Worm (Caenorhabditis elegans) whole organism, L1 larva: ENCODE data around the gene famh-136.

ENCODE experiments used
- C04F5.9 ChIP-seq: sonication (generic microtip); optimal IDR thresholded peaks from 2 replicates; lab custom pipeline; 2016; ENCODE audit warnings: missing genetic modification characterization, missing compliant biosample characterization
- C16A3.4 ChIP-seq: fragments of 150-350 bp; optimal IDR thresholded peaks from 2 replicates; lab custom pipeline; 2014; ENCODE audit warnings: missing biosample characterization, missing genetic modification characterization
- C34B4.2 ChIP-seq: sonication (generic microtip); optimal IDR thresholded peaks from 2 replicates; lab custom pipeline; 2017; ENCODE audit warnings: mild to moderate bottlenecking, missing genetic modification characterization, missing compliant biosample characterization
- aha-1 ChIP-seq: fragments of 150-350 bp; optimal IDR thresholded peaks from 2 replicates; lab custom pipeline; 2014; ENCODE audit warnings: missing biosample characterization, missing genetic modification characterization
- alr-1 ChIP-seq: fragments of 200-800 bp; sonication (Bioruptor generic); optimal IDR thresholded peaks from 2 replicates; lab custom pipeline; 2018; ENCODE audit warnings: borderline replicate concordance, mild to moderate bottlenecking, missing genetic modification characterization, missing compliant biosample characterization
- aly-2 ChIP-seq: fragments of 150-350 bp; optimal IDR thresholded peaks from 2 replicates; lab custom pipeline; 2014; ENCODE audit warnings: missing biosample characterization, missing genetic modification characterization
- ama-1 ChIP-seq: fragments of 150-350 bp; optimal IDR thresholded peaks from 2 replicates; lab custom pipeline; 2014
- ceh-82 ChIP-seq, 3 experiments: fragments of 150-350 bp in 1 of 3; sonication (generic microtip) in 2 of 3; optimal IDR thresholded peaks; 2 replicates each; lab custom pipeline; 2014 to 2017; ENCODE audit warnings: missing biosample characterization in 3 of 3, missing genetic modification characterization in 3 of 3
- ceh-90 ChIP-seq: sonication (generic microtip); optimal IDR thresholded peaks from 2 replicates; lab custom pipeline; 2016; ENCODE audit warnings: missing genetic modification characterization, missing compliant biosample characterization
- ces-1 ChIP-seq: fragments of 150-350 bp; optimal IDR thresholded peaks from 2 replicates; lab custom pipeline; 2014; ENCODE audit warnings: missing biosample characterization, missing genetic modification reagents, missing genetic modification characterization
- dpl-1 ChIP-seq, 3 experiments: fragments of 150-350 bp in 2 of 3; sonication (generic microtip) in 1 of 3; optimal IDR thresholded peaks; 2 replicates each; lab custom pipeline; 2014 to 2017; ENCODE audit warnings: missing biosample characterization in 3 of 3, missing genetic modification characterization in 3 of 3, missing genetic modification reagents in 3 of 3
- dsc-1 ChIP-seq: sonication (generic microtip); optimal IDR thresholded peaks from 2 replicates; lab custom pipeline; 2016; ENCODE audit warnings: mild to moderate bottlenecking, missing genetic modification characterization, missing compliant biosample characterization
- efl-1 ChIP-seq, 4 experiments: fragments of 150-350 bp; optimal IDR thresholded peaks in 3 of 4; peaks in 1 of 4; 1 replicate in 1 of 4; 2 replicates in 3 of 4; lab custom pipeline; 2014; ENCODE audit warnings: missing biosample characterization in 2 of 4, missing genetic modification characterization in 2 of 4, missing genetic modification reagents in 2 of 4
- egl-13 ChIP-seq: sonication (generic microtip); optimal IDR thresholded peaks from 2 replicates; lab custom pipeline; 2016; ENCODE audit warnings: missing genotype, missing genetic modification reagents, missing genetic modification characterization, missing compliant biosample characterization
- egl-27 ChIP-seq, 2 experiments: fragments of 150-350 bp in 1 of 2; sonication (generic microtip); optimal IDR thresholded peaks; 3 replicates each; lab custom pipeline; 2017 to 2018; ENCODE audit warnings: missing biosample characterization in 2 of 2, missing genetic modification characterization in 2 of 2, missing genetic modification reagents in 2 of 2
- elt-3 ChIP-seq, 6 experiments: fragments of 150-350 bp in 1 of 6; sonication (generic microtip); optimal IDR thresholded peaks; 2 replicates each; lab custom pipeline; 2017 to 2018; ENCODE audit warnings: missing biosample characterization in 6 of 6, missing genetic modification characterization in 6 of 6, inconsistent platforms in 1 of 6
- fkh-10 ChIP-seq: sonication (generic microtip); optimal IDR thresholded peaks from 2 replicates; lab custom pipeline; 2017; ENCODE audit warnings: missing biosample characterization, missing genetic modification reagents, missing genetic modification characterization
- fkh-4 ChIP-seq: sonication (generic microtip); optimal IDR thresholded peaks from 2 replicates; lab custom pipeline; 2016; ENCODE audit warnings: missing compliant biosample characterization, missing genetic modification characterization, borderline replicate concordance
- fos-1 ChIP-seq: fragments of 150-350 bp; optimal IDR thresholded peaks from 2 replicates; lab custom pipeline; 2014; ENCODE audit warnings: missing biosample characterization, missing genetic modification characterization
- hlh-17 ChIP-seq: fragments of 200-800 bp; sonication (Bioruptor generic); optimal IDR thresholded peaks from 2 replicates; lab custom pipeline; 2018; ENCODE audit warnings: missing genetic modification characterization, mild to moderate bottlenecking, missing compliant biosample characterization, moderate library complexity, borderline replicate concordance
- hlh-4 ChIP-seq: sonication (generic microtip); optimal IDR thresholded peaks from 2 replicates; lab custom pipeline; 2016; ENCODE audit warnings: mild to moderate bottlenecking, missing genetic modification characterization, missing compliant biosample characterization
- hpl-2 ChIP-seq: fragments of 150-350 bp; optimal IDR thresholded peaks from 2 replicates; lab custom pipeline; 2014; ENCODE audit warnings: missing biosample characterization, missing genetic modification reagents, missing genetic modification characterization
- jun-1 ChIP-seq: fragments of 150-350 bp; optimal IDR thresholded peaks from 2 replicates; lab custom pipeline; 2014; ENCODE audit warnings: missing biosample characterization, missing genetic modification reagents, missing genetic modification characterization
- lin-39 ChIP-seq: fragments of 150-350 bp; optimal IDR thresholded peaks from 2 replicates; lab custom pipeline; 2014; ENCODE audit warnings: missing biosample characterization, missing genetic modification reagents, missing genetic modification characterization
- mef-2 ChIP-seq: fragments of 150-350 bp; optimal IDR thresholded peaks from 2 replicates; lab custom pipeline; 2014; ENCODE audit warnings: missing biosample characterization, missing genetic modification characterization
- mep-1 ChIP-seq: fragments of 150-350 bp; optimal IDR thresholded peaks from 2 replicates; lab custom pipeline; 2014; ENCODE audit warnings: missing biosample characterization, missing genetic modification characterization
- nhr-12 ChIP-seq: sonication (generic microtip); optimal IDR thresholded peaks from 2 replicates; lab custom pipeline; 2017; ENCODE audit warnings: missing biosample characterization, missing genetic modification characterization
- nhr-19 ChIP-seq: fragments of 200-800 bp; sonication (Bioruptor generic); conservative IDR thresholded peaks from 2 replicates; pipeline ENCODE4 v1.3.6; 2022; ENCODE audit warnings: missing genetic modification characterization, missing compliant biosample characterization
- nhr-20 ChIP-seq: sonication (generic microtip); optimal IDR thresholded peaks from 2 replicates; lab custom pipeline; 2016; ENCODE audit warnings: mild to moderate bottlenecking, missing genetic modification characterization, missing compliant biosample characterization
- nhr-237 ChIP-seq: fragments of 150-350 bp; optimal IDR thresholded peaks from 2 replicates; lab custom pipeline; 2014; ENCODE audit warnings: missing biosample characterization, missing genetic modification characterization
- nhr-28 ChIP-seq: fragments of 150-350 bp; optimal IDR thresholded peaks from 2 replicates; lab custom pipeline; 2014; ENCODE audit warnings: missing biosample characterization, missing genetic modification characterization
- nhr-47 ChIP-seq: sonication (generic microtip); optimal IDR thresholded peaks from 2 replicates; lab custom pipeline; 2016; ENCODE audit warnings: mild to moderate bottlenecking, missing genetic modification characterization, moderate library complexity, missing compliant biosample characterization
- nhr-77 ChIP-seq: fragments of 150-350 bp; optimal IDR thresholded peaks from 2 replicates; lab custom pipeline; 2014; ENCODE audit warnings: missing biosample characterization, missing genetic modification characterization
- nhr-90 ChIP-seq: sonication (generic microtip); optimal IDR thresholded peaks from 2 replicates; lab custom pipeline; 2016; ENCODE audit warnings: mild to moderate bottlenecking, missing genetic modification characterization, missing compliant biosample characterization; ENCODE audit not compliant: poor library complexity
- pag-3 ChIP-seq: sonication (generic microtip); optimal IDR thresholded peaks from 2 replicates; lab custom pipeline; 2017; ENCODE audit warnings: missing genetic modification characterization, mild to moderate bottlenecking, missing compliant biosample characterization, antibody characterized with exemption, borderline replicate concordance; ENCODE audit not compliant: insufficient read depth
- pax-3 ChIP-seq: fragments of 200-800 bp; sonication (Bioruptor generic); optimal IDR thresholded peaks from 2 replicates; lab custom pipeline; 2018; ENCODE audit warnings: mild to moderate bottlenecking, missing genetic modification characterization, moderate library complexity, missing compliant biosample characterization
- pqm-1 ChIP-seq: sonication (generic microtip); optimal IDR thresholded peaks from 3 replicates; lab custom pipeline; 2017; ENCODE audit warnings: missing biosample characterization, missing genetic modification characterization
- snpc-4 ChIP-seq: fragments of 150-350 bp; optimal IDR thresholded peaks from 2 replicates; lab custom pipeline; 2014; ENCODE audit warnings: missing biosample characterization, missing genetic modification characterization
- snu-23 ChIP-seq: sonication (generic microtip); optimal IDR thresholded peaks from 2 replicates; lab custom pipeline; 2016; ENCODE audit warnings: missing genetic modification characterization, missing compliant biosample characterization
- sptf-1 ChIP-seq: fragments of 150-350 bp; optimal IDR thresholded peaks from 2 replicates; lab custom pipeline; 2014; ENCODE audit warnings: missing biosample characterization, missing genetic modification characterization
- sup-37 ChIP-seq: fragments of 200-800 bp; sonication (Bioruptor generic); optimal IDR thresholded peaks from 2 replicates; lab custom pipeline; 2018; ENCODE audit warnings: mild to moderate bottlenecking, missing genetic modification characterization, missing compliant biosample characterization
- tlp-1 ChIP-seq: fragments of 150-350 bp; optimal IDR thresholded peaks from 2 replicates; lab custom pipeline; 2014; ENCODE audit warnings: missing biosample characterization, missing genetic modification characterization
- unc-130 ChIP-seq: fragments of 150-350 bp; optimal IDR thresholded peaks from 2 replicates; lab custom pipeline; 2017; ENCODE audit warnings: missing biosample characterization, missing genetic modification characterization, inconsistent platforms
- unc-30 ChIP-seq: sonication (generic microtip); optimal IDR thresholded peaks from 2 replicates; lab custom pipeline; 2017; ENCODE audit warnings: missing biosample characterization, missing genetic modification characterization
- unc-62 ChIP-seq: fragments of 150-350 bp; optimal IDR thresholded peaks from 2 replicates; lab custom pipeline; 2014; ENCODE audit warnings: missing biosample characterization, missing genetic modification reagents, missing genetic modification characterization
- unc-86 ChIP-seq: sonication (generic microtip); optimal IDR thresholded peaks from 2 replicates; lab custom pipeline; 2016; ENCODE audit warnings: missing genetic modification characterization, missing compliant biosample characterization
- unc-98 ChIP-seq: fragments of 200-800 bp; sonication (Bioruptor generic); IDR thresholded peaks from 2 replicates; pipeline ENCODE4 v1.3.6; 2022; ENCODE audit warnings: missing genetic modification characterization, missing compliant biosample characterization
- vab-15 ChIP-seq: sonication (generic microtip); optimal IDR thresholded peaks from 2 replicates; lab custom pipeline; 2017; ENCODE audit warnings: missing genotype, mild to moderate bottlenecking, missing genetic modification characterization, missing compliant biosample characterization
- xbp-1 ChIP-seq: sonication (generic microtip); optimal IDR thresholded peaks from 2 replicates; lab custom pipeline; 2016; ENCODE audit warnings: missing genetic modification characterization, missing compliant biosample characterization
- ztf-11 ChIP-seq, 2 experiments: sonication (generic microtip); optimal IDR thresholded peaks; 2 replicates each; lab custom pipeline; 2016 to 2017; ENCODE audit warnings: missing genetic modification characterization in 2 of 2, missing biosample characterization in 1 of 2, missing compliant biosample characterization in 1 of 2

Gene famh-136

ce11 chrIII:8903263-8903662, 15.7 kb downstream of the famh-136 start:
- TF ChIP-seq C34B4.2 (tag; lab: Kevin White, UChicago) (no peak), nhr-19 (GFP tag; lab: Robert Waterston, UW) (no peak), efl-1 (optimal IDR thresholded peaks at IDR 0.05; lab: Kevin White, UChicago) (no peak), efl-1 (GFP tag; optimal IDR thresholded peaks at IDR 0.05 in 1 of 2; lab: Kevin White, UChicago) (peak in 1 of 2 experiments; percentile 79)

DNA sequence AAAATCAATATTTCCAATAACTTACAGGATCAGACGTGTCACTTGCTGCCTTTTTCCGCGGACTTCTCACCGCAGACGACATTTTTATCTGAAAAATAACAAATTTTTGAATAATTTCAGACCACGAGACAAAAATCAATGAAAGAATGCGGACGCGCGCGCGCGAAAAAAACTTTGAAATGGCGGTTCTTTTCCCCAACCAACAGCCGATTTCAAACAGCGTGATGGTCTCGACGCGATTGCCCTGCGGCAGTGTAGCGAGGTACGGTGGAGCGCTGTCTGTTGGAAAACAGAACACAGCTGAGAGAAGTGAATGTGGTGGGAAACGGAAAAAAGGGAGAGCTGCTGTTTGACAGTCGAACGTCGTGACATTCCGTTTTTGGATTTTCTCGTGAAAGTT, 16.5 kb downstream of the famh-136 start, which contains the start of gene lin-9:
Gene lin-9, minus strand, starts transcription at position 88 of the 400 bp plus-strand sequence.
- TF ChIP-seq snu-23 (GFP tag; lab: Kevin White, UChicago) (peak; percentile 99), C04F5.9 (tag; lab: Kevin White, UChicago) (peak; percentile 100), ces-1 (GFP tag; lab: Kevin White, UChicago) (no peak), vab-15 (tag; lab: Kevin White, UChicago) (peak; percentile 62), unc-86 (tag; lab: Kevin White, UChicago) (peak; percentile 95), egl-27 (tag; optimal IDR thresholded peaks at IDR 0.05; lab: Kevin White, UChicago) (peak; percentile 20 to 37), nhr-77 (tag; lab: Kevin White, UChicago) (peak; percentile 91), nhr-90 (tag; lab: Kevin White, UChicago) (peak; percentile 96), fkh-4 (tag; lab: Kevin White, UChicago) (peak; percentile 80), jun-1 (tag; lab: Kevin White, UChicago) (peak; percentile 92), hlh-4 (tag; lab: Kevin White, UChicago) (no peak), snpc-4 (peak; percentile 79), nhr-237 (peak; percentile 72), dsc-1 (peak; percentile 98), tlp-1 (tag; lab: Kevin White, UChicago) (no peak), unc-30 (tag; lab: Kevin White, UChicago) (no peak), fkh-10 (GFP tag; lab: Kevin White, UChicago) (peak; percentile 85), hlh-17 (GFP tag; lab: Kevin White, UChicago) (no peak), unc-130 (tag; lab: Kevin White, UChicago) (peak; percentile 71), mep-1 (tag; lab: Kevin White, UChicago) (peak; percentile 97), lin-39 (tag; lab: Kevin White, UChicago) (peak; percentile 95), mef-2 (tag; lab: Kevin White, UChicago) (peak; percentile 43), ceh-82 (tag; optimal IDR thresholded peaks at IDR 0.05; lab: Kevin White, UChicago) (peak; percentile 90 to 98 (median 95)), ztf-11 (tag; optimal IDR thresholded peaks at IDR 0.05; lab: Kevin White, UChicago) (peak in 1 of 2 experiments; percentile 90), sptf-1 (tag; lab: Kevin White, UChicago) (no peak), alr-1 (tag; lab: Kevin White, UChicago) (no peak), unc-62 (GFP tag; lab: Kevin White, UChicago) (no peak), sup-37 (peak; percentile 95), nhr-12 (peak; percentile 30), ceh-90 (tag; lab: Kevin White, UChicago) (peak; percentile 56), hpl-2 (GFP tag; lab: Kevin White, UChicago) (peak; percentile 66), fos-1 (tag; lab: Kevin White, UChicago) (peak; percentile 85), unc-98 (peak; percentile 52; the same call in 1 of the 2 replicates), egl-13 (tag; lab: Kevin White, UChicago) (peak; percentile 93), nhr-28 (tag; lab: Kevin White, UChicago) (no peak), pqm-1 (tag; lab: Kevin White, UChicago) (no peak), nhr-19 (GFP tag; lab: Robert Waterston, UW) (peak; percentile 97), C16A3.4 (peak; percentile 94), C34B4.2 (tag; lab: Kevin White, UChicago) (peak; percentile 90), pag-3 (tag; lab: Kevin White, UChicago) (no peak), ama-1 (lab: Kevin White, UChicago) (no peak), nhr-20 (tag; lab: Kevin White, UChicago) (peak; percentile 97), aly-2 (peak; percentile 90), xbp-1 (tag; lab: Kevin White, UChicago) (peak; percentile 95), elt-3 (tag; optimal IDR thresholded peaks at IDR 0.05; lab: Kevin White, UChicago) (peak in 4 of 6 experiments; percentile 61 to 90 (median 74)), nhr-47 (tag; lab: Kevin White, UChicago) (peak; percentile 98), aha-1 (tag; lab: Kevin White, UChicago) (peak; percentile 50), pax-3 (tag; lab: Kevin White, UChicago) (peak; percentile 94), dpl-1 (GFP tag; optimal IDR thresholded peaks at IDR 0.05; lab: Kevin White, UChicago) (peak; percentile 96 to 97 (median 96))
